Worm (Caenorhabditis elegans): ENCODE data around the gene prdx-3.

Gene prdx-3

DNA sequence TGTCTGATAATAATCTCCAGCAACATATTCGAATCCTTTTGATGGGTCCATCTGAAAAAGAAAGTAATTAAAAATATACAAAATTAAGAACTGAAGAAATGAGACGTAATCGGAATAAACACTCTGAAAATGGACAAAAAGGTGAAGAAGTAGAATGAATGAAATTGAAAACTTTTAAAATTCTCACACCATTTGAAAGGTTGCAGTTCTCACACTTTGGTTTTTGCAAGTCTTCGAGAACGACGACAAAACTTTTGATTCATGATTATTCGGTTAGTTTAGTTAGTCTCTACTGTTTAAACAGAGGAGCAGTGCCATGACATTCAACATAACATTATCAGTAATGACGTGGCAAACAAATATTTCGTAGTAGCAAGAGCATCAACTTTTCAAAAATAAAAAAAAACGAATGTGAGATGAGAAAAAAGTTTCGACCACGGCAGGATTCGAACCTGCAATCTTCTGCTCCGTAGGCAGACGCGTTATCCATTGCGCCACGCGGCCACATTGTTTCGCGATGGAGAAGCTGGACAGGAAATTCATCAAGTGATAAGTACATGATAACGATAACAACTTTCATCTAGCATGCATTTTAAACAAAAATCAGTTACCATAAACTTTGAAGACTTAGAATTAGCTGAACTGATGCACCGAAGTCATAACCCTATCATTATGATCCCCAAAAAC is 42.8 kb downstream of the prdx-3 start, which contains the start of gene ceh-43:
ceh-43 (minus strand) TSS at position 51 of the 687 bp plus-strand sequence.
- TF ChIP-seq unc-55 (GFP tag; optimal IDR thresholded peaks at IDR 0.05), result no peak
- TF ChIP-seq fkh-6 (tag; optimal IDR thresholded peaks at IDR 0.05), result no peak
- TF ChIP-seq nfya-1 (tag; optimal IDR thresholded peaks at IDR 0.05), result no peak
- TF ChIP-seq ets-4 (tag; optimal IDR thresholded peaks at IDR 0.05), result no peak
- no peak for TF ChIP-seq pax-1 (tag; optimal IDR thresholded peaks at IDR 0.05)
- TF ChIP-seq lin-11 (tag; optimal IDR thresholded peaks at IDR 0.05), result no peak
- no peak for TF ChIP-seq hlh-15 (tag; optimal IDR thresholded peaks at IDR 0.05)
- no peak for TF ChIP-seq ceh-24 (tag; optimal IDR thresholded peaks at IDR 0.05)
- TF ChIP-seq tbx-7 (tag; optimal IDR thresholded peaks at IDR 0.05), result no peak
- TF ChIP-seq mec-3 (tag; optimal IDR thresholded peaks at IDR 0.05; ENCODE audit: borderline replicate concordance), result no peak
- no peak for TF ChIP-seq madf-2 (tag; optimal IDR thresholded peaks at IDR 0.05)
- no peak for TF ChIP-seq pha-2 (tag; optimal IDR thresholded peaks at IDR 0.05)
- TF ChIP-seq unc-3 (GFP tag; conservative IDR thresholded peaks at IDR 0.05), result no peak
- TF ChIP-seq unc-3 (tag; optimal IDR thresholded peaks at IDR 0.05), result no peak
- TF ChIP-seq F13H6.1 (tag; optimal IDR thresholded peaks at IDR 0.05), result no peak
- TF ChIP-seq ttx-3 (tag; optimal IDR thresholded peaks at IDR 0.05), result no peak

DNA sequence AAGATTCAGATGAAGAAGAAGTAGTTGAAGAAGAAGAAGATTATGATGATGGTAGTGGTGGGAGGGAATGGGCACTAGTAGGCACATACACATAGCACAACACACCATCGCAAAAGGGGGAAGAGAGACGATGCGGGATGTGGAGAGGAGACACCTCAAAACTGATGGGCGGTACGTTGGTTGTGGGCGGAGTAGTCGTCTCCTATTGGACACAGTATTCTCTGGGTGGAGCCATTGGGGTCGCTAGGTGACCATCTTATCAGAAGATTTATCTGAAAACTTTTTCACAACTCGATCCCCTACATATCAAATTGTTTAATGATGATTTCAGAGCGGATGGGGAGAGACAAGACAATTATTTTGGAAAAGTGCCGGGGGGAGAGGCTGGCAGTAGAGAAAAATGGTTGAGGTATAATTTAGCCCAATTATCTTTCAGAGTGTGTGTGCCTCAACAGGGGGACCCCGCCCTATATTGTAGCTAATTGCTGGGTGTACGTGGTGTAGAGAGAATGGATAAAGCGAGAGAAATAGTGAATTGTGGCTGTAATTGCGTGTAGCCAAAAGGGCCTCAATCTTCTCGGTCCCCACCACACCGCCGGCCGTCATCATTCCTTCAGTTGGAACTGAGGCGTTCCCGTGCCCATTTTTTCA is 43.7 kb downstream of the prdx-3 start:
- TF ChIP-seq ceh-31 (tag; optimal IDR thresholded peaks at IDR 0.05), result peak; percentile 79
- peak; percentile 66 for TF ChIP-seq nfya-1 (tag; optimal IDR thresholded peaks at IDR 0.05)
- peak; percentile 40 for TF ChIP-seq fkh-6 (tag; optimal IDR thresholded peaks at IDR 0.05)
- peak; percentile 11 for TF ChIP-seq tbx-2 (tag; optimal IDR thresholded peaks at IDR 0.05)
- TF ChIP-seq F13H6.1 (tag; optimal IDR thresholded peaks at IDR 0.05), result no peak
- no peak for TF ChIP-seq ceh-18 (tag; optimal IDR thresholded peaks at IDR 0.05)

DNA sequence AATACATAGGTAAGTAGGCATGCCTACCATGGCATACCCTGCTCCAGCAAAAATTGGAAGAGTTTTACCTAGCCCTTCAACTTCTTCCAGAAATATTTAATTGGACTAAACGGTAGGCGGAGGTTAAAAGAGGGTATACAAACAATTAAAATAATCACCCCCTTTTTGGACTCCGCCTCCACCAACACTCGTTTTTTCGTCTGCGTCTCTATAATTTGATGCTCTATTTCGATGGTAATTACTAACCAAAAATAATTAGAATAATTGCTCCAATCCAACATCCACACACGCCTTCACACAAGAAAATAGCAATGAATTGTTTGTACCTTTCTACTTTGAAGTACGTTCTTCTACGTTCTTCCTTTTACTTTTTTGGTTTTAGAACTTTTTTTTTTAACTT is 45.5 kb downstream of the prdx-3 start:
- TF ChIP-seq ceh-30 (tag; optimal IDR thresholded peaks at IDR 0.05) (no peak), ceh-31 (tag; optimal IDR thresholded peaks at IDR 0.05) (peak; percentile 66)

DNA sequence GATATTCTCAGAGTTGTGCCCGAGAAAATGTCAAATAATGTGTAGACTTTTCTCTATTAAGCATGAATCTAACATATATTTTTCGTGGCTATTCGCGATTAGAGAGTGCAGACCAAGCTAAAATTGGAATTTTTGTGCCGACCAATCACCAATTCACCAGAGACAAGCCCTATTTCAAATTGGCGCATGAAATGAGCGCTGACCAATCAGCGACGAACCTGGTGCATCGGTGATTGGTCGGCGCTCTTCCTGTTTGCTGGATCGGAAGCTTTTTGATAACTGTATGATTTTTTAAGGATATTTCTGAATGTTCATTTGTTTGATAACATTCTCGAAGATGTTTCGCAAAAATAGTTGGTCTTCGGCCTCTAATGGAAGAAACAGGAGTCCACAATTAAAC is 46.1 kb downstream of the prdx-3 start:
- no peak for TF ChIP-seq sox-2 (GFP tag; IDR thresholded peaks at IDR 0.05)
- no peak for TF ChIP-seq npax-4 (tag; optimal IDR thresholded peaks at IDR 0.05)
- TF ChIP-seq ref-2 (tag; optimal IDR thresholded peaks at IDR 0.05), result no peak
- peak; percentile 91 for TF ChIP-seq nfya-1 (tag; optimal IDR thresholded peaks at IDR 0.05)

DNA sequence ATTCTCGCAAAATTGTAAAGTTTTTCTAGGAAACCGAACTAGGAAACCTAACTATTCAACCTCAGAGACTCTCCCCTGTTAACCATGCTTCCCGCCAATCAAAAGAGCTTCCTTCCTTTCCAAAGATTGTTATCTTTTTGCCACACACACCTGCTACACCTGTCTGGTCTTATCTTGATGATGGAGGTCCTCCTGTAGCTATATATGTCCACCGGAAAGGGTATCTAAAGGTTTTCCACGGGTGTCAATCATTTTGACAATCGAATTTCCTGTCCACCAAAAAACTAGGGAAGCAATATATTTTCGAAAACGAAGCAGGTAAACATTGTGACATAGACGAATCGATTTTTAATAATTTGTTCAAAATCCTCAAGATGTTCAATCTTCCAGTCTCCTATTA is 46.5 kb downstream of the prdx-3 start:
- no peak for TF ChIP-seq pqm-1 (tag; optimal IDR thresholded peaks at IDR 0.05)
- no peak for TF ChIP-seq ceh-14 (tag; optimal IDR thresholded peaks at IDR 0.05)
- TF ChIP-seq pros-1 (tag; optimal IDR thresholded peaks at IDR 0.05), result no peak
- no peak for TF ChIP-seq fkh-6 (tag; optimal IDR thresholded peaks at IDR 0.05)
- TF ChIP-seq elt-4 (tag; optimal IDR thresholded peaks at IDR 0.05), result no peak
- no peak for TF ChIP-seq ceh-30 (tag; optimal IDR thresholded peaks at IDR 0.05)
- TF ChIP-seq ceh-9 (tag; optimal IDR thresholded peaks at IDR 0.05), result no peak
- no peak for TF ChIP-seq npax-4 (tag; optimal IDR thresholded peaks at IDR 0.05)
- TF ChIP-seq ceh-19 (GFP tag; optimal IDR thresholded peaks at IDR 0.05), result no peak
- no peak for TF ChIP-seq lin-11 (tag; optimal IDR thresholded peaks at IDR 0.05)

- TF ChIP-seq rnt-1 (tag; optimal IDR thresholded peaks at IDR 0.05) (no peak), ztf-16 (tag; optimal IDR thresholded peaks at IDR 0.05) (no peak), ref-2 (tag; optimal IDR thresholded peaks at IDR 0.05) (peak; percentile 50), ceh-30 (tag; optimal IDR thresholded peaks at IDR 0.05) (no peak), pha-2 (tag; optimal IDR thresholded peaks at IDR 0.05) (no peak), sdc-2 (tag; optimal IDR thresholded peaks at IDR 0.05) (no peak), ceh-34 (tag; optimal IDR thresholded peaks at IDR 0.05) (no peak)
Measured at ce11 chrIII:4454919-4455318, 47.7 kb downstream of the prdx-3 start.
